Fruit fly (Drosophila melanogaster): ENCODE results near the gene Obp8a.
A peak's percentile ranks its signal among the peaks of the same experiment; 100 is the strongest.

The Obp8a gene

dm6 chrX:9232199-9232598 is 17.5 kb downstream of the Obp8a start, which contains the start of gene CG12121 (continued):
- TF ChIP-seq Abd-B (GFP tag; optimal IDR thresholded peaks at IDR 0.05) (peak; percentile 18), Optix (GFP tag; IDR thresholded peaks at IDR 0.05) (no peak), H15 (GFP tag; IDR thresholded peaks at IDR 0.05) (no peak), bbx (GFP tag; IDR thresholded peaks at IDR 0.05; ENCODE audit: partially characterized antibody) (peak; percentile 80), CG6791 (GFP tag; IDR thresholded peaks at IDR 0.05; ENCODE audit: partially characterized antibody) (peak; percentile 80), MESR4 (GFP tag; optimal IDR thresholded peaks at IDR 0.05) (peak; percentile 77), zfh2 (GFP tag; optimal IDR thresholded peaks at IDR 0.05) (no peak), psq (GFP tag; optimal IDR thresholded peaks at IDR 0.05) (no peak), so (GFP tag; IDR thresholded peaks at IDR 0.05) (no peak), CG12942 (GFP tag; optimal IDR thresholded peaks at IDR 0.05) (no peak), HLH4C (GFP tag; IDR thresholded peaks at IDR 0.05; ENCODE audit: partially characterized antibody) (peak; percentile 79), BEAF-32 (GFP tag; optimal IDR thresholded peaks at IDR 0.05) (peak; percentile 66), CG12299 (tag; optimal IDR thresholded peaks at IDR 0.05) (no peak), CoRest (tag; optimal IDR thresholded peaks at IDR 0.05) (no peak), Side (GFP tag; optimal IDR thresholded peaks at IDR 0.05) (no peak), CG10543 (GFP tag; optimal IDR thresholded peaks at IDR 0.05) (no peak), D (optimal IDR thresholded peaks at IDR 0.05) (no peak), D (GFP tag; optimal IDR thresholded peaks at IDR 0.05) (no peak), Med (GFP tag) (peak; percentile 67), CG32767 (GFP tag; IDR thresholded peaks at IDR 0.05) (no peak), E2f1 (GFP tag; IDR thresholded peaks at IDR 0.05) (no peak), caup (GFP tag; optimal IDR thresholded peaks at IDR 0.05; ENCODE audit: severe bottlenecking) (no peak), ci (GFP tag; IDR thresholded peaks at IDR 0.05) (no peak), Max (GFP tag; optimal IDR thresholded peaks at IDR 0.05) (no peak), Mrtf (GFP tag; IDR thresholded peaks at IDR 0.05) (no peak), lmd (GFP tag; IDR thresholded peaks at IDR 0.05) (no peak), Doc3 (GFP tag; IDR thresholded peaks at IDR 0.05; ENCODE audit: partially characterized antibody) (peak; percentile 58), CG32532 (GFP tag; IDR thresholded peaks at IDR 0.05) (no peak), NK7.1 (GFP tag; optimal IDR thresholded peaks at IDR 0.05) (no peak), cwo (GFP tag; optimal IDR thresholded peaks at IDR 0.05) (no peak), CG3726 (GFP tag; IDR thresholded peaks at IDR 0.05) (no peak), Myb (GFP tag; optimal IDR thresholded peaks at IDR 0.05) (peak; percentile 94), vvl (GFP tag; IDR thresholded peaks at IDR 0.05) (no peak), sc (optimal IDR thresholded peaks at IDR 0.05) (no peak), sc (GFP tag; optimal IDR thresholded peaks at IDR 0.05) (no peak), CG5953 (GFP tag; IDR thresholded peaks at IDR 0.05) (no peak), eve (GFP tag; optimal IDR thresholded peaks at IDR 0.05) (no peak), sna (GFP tag; IDR thresholded peaks at IDR 0.05; ENCODE audit: partially characterized antibody) (no peak; the same call in 1 of the 2 replicates), tgo (GFP tag; IDR thresholded peaks at IDR 0.05) (no peak), CG34422 (GFP tag; IDR thresholded peaks at IDR 0.05) (no peak), Pdp1 (GFP tag; optimal IDR thresholded peaks at IDR 0.05) (no peak), CG4328 (GFP tag; optimal IDR thresholded peaks at IDR 0.05) (no peak), gce (GFP tag; IDR thresholded peaks at IDR 0.05) (no peak), dati (GFP tag; IDR thresholded peaks at IDR 0.05) (no peak), CG10321 (GFP tag; IDR thresholded peaks at IDR 0.05) (no peak), CG18476 (GFP tag; optimal IDR thresholded peaks at IDR 0.05) (no peak), CG9215 (GFP tag; IDR thresholded peaks at IDR 0.05) (no peak), pros (GFP tag; optimal IDR thresholded peaks at IDR 0.05) (no peak), Adf1 (GFP tag; IDR thresholded peaks at IDR 0.05) (no peak), br (optimal IDR thresholded peaks at IDR 0.05) (no peak), CG17802 (tag; optimal IDR thresholded peaks at IDR 0.05) (no peak), mam (GFP tag; optimal IDR thresholded peaks at IDR 0.05) (no peak), CG12769 (tag; optimal IDR thresholded peaks at IDR 0.05) (no peak)

Data from whole organism, embryonic.